Worm (Caenorhabditis elegans): ENCODE measurements around the gene R02D5.1.

Gene R02D5.1

ce11 chrV:14468196-14468874 is 39.7 kb upstream of the R02D5.1 start, which contains the start of gene srz-97 (continued):
- TF ChIP-seq C16A3.4 (tag; optimal IDR thresholded peaks at IDR 0.05): no peak
- TF ChIP-seq nhr-237 (tag; optimal IDR thresholded peaks at IDR 0.05): no peak
- TF ChIP-seq hpl-2 (GFP tag; optimal IDR thresholded peaks at IDR 0.05): peak; percentile 17
- no peak for TF ChIP-seq sup-37 (GFP tag; optimal IDR thresholded peaks at IDR 0.05)
- TF ChIP-seq ztf-11 (tag; optimal IDR thresholded peaks at IDR 0.05): no peak

ce11 chrV:14468931-14469330 is 39.1 kb upstream of the R02D5.1 start, which contains the start of gene clec-57:
TSS of gene clec-57 (plus strand) at chrV:14469231.
- TF ChIP-seq tbx-2 (tag; optimal IDR thresholded peaks at IDR 0.05): no peak
- no peak for TF ChIP-seq nhr-237 (tag; optimal IDR thresholded peaks at IDR 0.05)
- no peak for TF ChIP-seq xbp-1 (tag; optimal IDR thresholded peaks at IDR 0.05)
- no peak for TF ChIP-seq lin-39 (tag; optimal IDR thresholded peaks at IDR 0.05)
- TF ChIP-seq egl-13 (tag; optimal IDR thresholded peaks at IDR 0.05): no peak
- no peak for TF ChIP-seq nhr-90 (tag; optimal IDR thresholded peaks at IDR 0.05; ENCODE audit: poor library complexity)
- no peak for TF ChIP-seq blmp-1 (tag; optimal IDR thresholded peaks at IDR 0.05)
- no peak for TF ChIP-seq mef-2 (tag; optimal IDR thresholded peaks at IDR 0.05)
- no peak for TF ChIP-seq swsn-7 (tag; optimal IDR thresholded peaks at IDR 0.05)
- TF ChIP-seq C04F5.9 (tag; optimal IDR thresholded peaks at IDR 0.05): no peak
- no peak for TF ChIP-seq ceh-8 (GFP tag; optimal IDR thresholded peaks at IDR 0.05)

DNA sequence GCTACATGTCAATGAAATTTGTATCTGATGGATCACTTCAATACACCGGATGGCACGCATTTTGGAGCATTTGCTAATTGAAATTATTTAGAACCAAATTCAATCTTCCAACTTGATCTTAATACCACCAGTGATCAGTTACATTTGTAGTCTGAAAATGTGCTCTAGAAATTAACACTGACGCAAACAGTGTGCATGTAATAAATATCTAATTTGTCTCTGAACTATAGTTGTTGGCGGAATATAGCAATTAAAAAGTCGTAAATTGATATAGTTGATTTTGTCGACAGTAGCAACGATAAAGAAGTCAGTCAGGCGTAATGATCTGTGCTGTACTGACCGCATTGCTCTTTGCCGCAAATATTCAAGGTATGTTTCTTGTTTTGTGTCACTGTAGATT is 35.8 kb upstream of the R02D5.1 start, which contains the start of gene clec-227:
TSS of gene clec-227 (plus strand) at position 301 of the 400 bp plus-strand sequence.
- TF ChIP-seq C16A3.4 (tag; optimal IDR thresholded peaks at IDR 0.05): no peak
- no peak for TF ChIP-seq nhr-237 (tag; optimal IDR thresholded peaks at IDR 0.05)
- no peak for TF ChIP-seq efl-1 (optimal IDR thresholded peaks at IDR 0.05)
- peak in 1 of 2 experiments; percentile 85 for TF ChIP-seq efl-1 (GFP tag; optimal IDR thresholded peaks at IDR 0.05 in 1 of 2)

- TF ChIP-seq rnt-1 (tag; optimal IDR thresholded peaks at IDR 0.05) (no peak), tlp-1 (tag; optimal IDR thresholded peaks at IDR 0.05) (no peak), nhr-76 (tag; optimal IDR thresholded peaks at IDR 0.05) (no peak), aha-1 (tag; optimal IDR thresholded peaks at IDR 0.05) (no peak), unc-62 (GFP tag; optimal IDR thresholded peaks at IDR 0.05) (no peak), xbp-1 (tag; optimal IDR thresholded peaks at IDR 0.05) (no peak), sup-37 (GFP tag; optimal IDR thresholded peaks at IDR 0.05) (no peak), unc-30 (tag; optimal IDR thresholded peaks at IDR 0.05) (no peak), blmp-1 (tag; optimal IDR thresholded peaks at IDR 0.05) (no peak), jun-1 (tag; optimal IDR thresholded peaks at IDR 0.05) (no peak), irx-1 (tag; optimal IDR thresholded peaks at IDR 0.05) (no peak), zag-1 (tag; optimal IDR thresholded peaks at IDR 0.05) (no peak), ztf-4 (tag; optimal IDR thresholded peaks at IDR 0.05) (no peak)
Measured at ce11 chrV:14474099-14474498, 34.0 kb upstream of the R02D5.1 start, which contains the start of gene clec-56. TSS of gene clec-56 (plus strand) at chrV:14474399.

DNA sequence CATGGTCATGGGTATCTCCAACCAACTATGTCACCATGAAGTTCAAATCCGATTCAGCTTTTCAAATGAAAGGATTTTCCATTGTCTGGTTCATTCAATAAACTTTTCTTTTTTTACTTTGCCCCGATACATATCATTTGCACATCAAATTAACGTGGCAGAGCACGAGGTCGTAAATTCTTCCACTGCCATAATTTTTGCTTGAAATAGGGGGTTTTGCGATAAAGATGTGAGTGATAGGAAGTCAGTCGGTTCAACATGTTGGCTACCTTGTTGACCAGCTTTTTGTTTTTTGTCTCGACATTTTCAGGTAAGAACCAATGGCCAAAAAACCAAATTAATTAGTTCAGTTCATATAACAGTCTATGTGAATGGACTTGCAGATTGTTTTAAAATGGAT is 31.4 kb upstream of the R02D5.1 start, which contains the start of gene clec-54:
TSS of gene clec-54 (plus strand) at position 224 of the 400 bp plus-strand sequence.
- TF ChIP-seq unc-30 (tag; optimal IDR thresholded peaks at IDR 0.05) (no peak), lin-39 (tag; optimal IDR thresholded peaks at IDR 0.05) (no peak), ztf-11 (tag; optimal IDR thresholded peaks at IDR 0.05) (no peak), lir-3 (tag; optimal IDR thresholded peaks at IDR 0.05; ENCODE audit: poor library complexity) (no peak), blmp-1 (tag; optimal IDR thresholded peaks at IDR 0.05) (no peak), elt-2 (tag; optimal IDR thresholded peaks at IDR 0.05) (peak; percentile 52), efl-1 (optimal IDR thresholded peaks at IDR 0.05) (no peak), efl-1 (GFP tag; optimal IDR thresholded peaks at IDR 0.05 in 1 of 2) (peak in 1 of 2 experiments; percentile 63), nhr-85 (tag) (no peak)

ce11 chrV:14478979-14479378 is 29.1 kb upstream of the R02D5.1 start, which contains the start of gene clec-55:
TSS of gene clec-55 (plus strand) at chrV:14479279.
- TF ChIP-seq nhr-71 (tag; optimal IDR thresholded peaks at IDR 0.05): no peak
- no peak for TF ChIP-seq unc-98 (GFP tag; IDR thresholded peaks at IDR 0.05)
- no peak for TF ChIP-seq zip-4 (GFP tag; optimal IDR thresholded peaks at IDR 0.05)
- no peak for TF ChIP-seq hpl-2 (GFP tag; optimal IDR thresholded peaks at IDR 0.05)
- no peak for TF ChIP-seq nhr-28 (tag; optimal IDR thresholded peaks at IDR 0.05)
- peak; percentile 40 for TF ChIP-seq elt-2 (tag; optimal IDR thresholded peaks at IDR 0.05)
- no peak for TF ChIP-seq unc-86 (tag; optimal IDR thresholded peaks at IDR 0.05)
